Worm (Caenorhabditis elegans): Measurements from ENCODE around the gene srw-76.

- no peak for TF ChIP-seq ref-2 (tag; optimal IDR thresholded peaks at IDR 0.05)
- TF ChIP-seq zip-5 (tag; optimal IDR thresholded peaks at IDR 0.05), result no peak
- no peak for TF ChIP-seq Y22D7AL.16 (tag; optimal IDR thresholded peaks at IDR 0.05)
- TF ChIP-seq eyg-1 (tag; optimal IDR thresholded peaks at IDR 0.05), result no peak
- no peak for TF ChIP-seq che-1 (tag; optimal IDR thresholded peaks at IDR 0.05)
- TF ChIP-seq pha-2 (tag; optimal IDR thresholded peaks at IDR 0.05), result no peak
- no peak for TF ChIP-seq elt-4 (tag; optimal IDR thresholded peaks at IDR 0.05)
- no peak for TF ChIP-seq fax-1 (tag; optimal IDR thresholded peaks at IDR 0.05)
- no peak for TF ChIP-seq sdc-2 (tag; optimal IDR thresholded peaks at IDR 0.05)
Observed at ce11 chrV:16668473-16668872, 30.4 kb upstream of the srw-76 start, which contains the start of gene F14F8.9.
